Fruit fly (Drosophila melanogaster): ENCODE measurements around the gene mio.

mio gene

DNA sequence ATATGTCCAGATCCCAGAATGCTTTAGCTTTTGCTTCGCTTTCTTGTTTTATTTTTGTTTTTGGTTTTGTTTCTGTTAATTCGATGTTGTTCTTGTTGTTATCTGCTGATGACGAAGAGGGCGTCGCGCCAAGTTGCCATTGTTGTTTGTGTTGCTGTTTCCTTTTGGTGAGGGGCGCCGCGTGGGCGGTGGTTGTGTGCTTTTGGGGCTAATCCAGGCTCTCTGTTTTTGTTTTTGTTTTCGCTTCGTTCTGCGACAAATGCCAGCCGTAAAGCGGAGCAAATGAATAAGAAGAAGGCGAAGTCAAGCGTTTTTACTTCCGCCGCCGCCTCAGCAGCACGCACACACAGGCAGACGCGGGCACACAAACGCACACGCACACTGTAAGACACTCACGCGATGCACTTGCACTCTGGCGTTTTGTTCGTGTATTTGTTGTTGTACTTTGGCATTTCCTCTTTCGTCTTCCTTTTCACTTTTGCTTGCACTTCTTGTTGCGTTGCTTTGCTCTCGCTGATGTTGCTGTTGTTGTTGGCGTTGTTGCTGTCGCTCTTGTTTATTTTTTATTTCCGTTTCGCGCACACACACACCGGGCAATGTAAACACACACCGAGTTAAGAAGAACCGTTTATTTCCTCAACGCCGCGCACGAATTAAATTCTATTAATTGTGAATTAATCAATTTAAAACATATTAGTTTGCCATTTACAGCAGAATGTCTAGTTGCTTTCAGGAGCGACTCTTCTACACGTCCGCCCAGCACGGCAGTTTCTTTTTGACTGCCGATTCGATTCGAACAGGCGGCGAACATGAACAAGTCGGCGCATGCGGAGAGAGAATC, 38.9 kb upstream of the mio start, which contains the start of gene aop:
TSS of gene aop (minus strand) at position 786 of the 841 bp plus-strand sequence.
- TF ChIP-seq Snoo (tag; optimal IDR thresholded peaks at IDR 0.05) (peak; percentile 30), Pif1A (GFP tag; optimal IDR thresholded peaks at IDR 0.05) (peak; percentile 38), CG13204 (GFP tag; optimal IDR thresholded peaks at IDR 0.05) (peak; percentile 57), CG8159 (tag; optimal IDR thresholded peaks at IDR 0.05) (peak; percentile 24), Pif1B (GFP tag; optimal IDR thresholded peaks at IDR 0.05) (peak; percentile 44), CG34367 (tag; optimal IDR thresholded peaks at IDR 0.05) (peak; percentile 42), CG12605 (GFP tag; IDR thresholded peaks at IDR 0.05) (no peak), CG10348 (GFP tag; IDR thresholded peaks at IDR 0.05) (no peak), CG4496 (GFP tag; IDR thresholded peaks at IDR 0.05) (0 out of 3 replicates have a peak, but pooled peaks have one; percentile 23), CG9948 (tag; optimal IDR thresholded peaks at IDR 0.05) (peak; percentile 5), CG14655 (GFP tag; optimal IDR thresholded peaks at IDR 0.05) (peak; percentile 30), EcR (GFP tag; optimal IDR thresholded peaks at IDR 0.05) (peak; percentile 77), rn (GFP tag; IDR thresholded peaks at IDR 0.05) (0 out of 2 replicates have a peak, but pooled peaks have one; percentile 36), CG8301 (tag; optimal IDR thresholded peaks at IDR 0.05) (peak; percentile 10), gl (tag; optimal IDR thresholded peaks at IDR 0.05) (peak; percentile 22), fd96Ca (GFP tag; IDR thresholded peaks at IDR 0.05) (no peak; the same call in 2 of the 3 replicates)

DNA sequence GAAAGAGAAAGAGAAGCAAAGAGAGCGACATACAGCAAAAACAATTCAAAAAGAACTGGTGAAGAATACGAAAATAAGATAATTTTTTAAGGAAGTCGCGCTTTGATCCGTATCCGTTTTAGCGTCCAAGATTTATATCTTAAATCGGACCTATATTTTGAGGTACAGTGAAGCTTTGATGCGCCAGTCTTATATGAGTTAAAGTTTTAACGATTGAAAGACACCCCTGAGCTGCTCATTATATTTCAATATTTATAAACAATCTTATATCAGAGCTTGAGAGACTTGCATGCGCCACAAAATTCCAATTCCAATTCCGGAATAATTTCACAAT, 38.3 kb upstream of the mio start:
- TF ChIP-seq CG12605 (GFP tag; IDR thresholded peaks at IDR 0.05) = 0 out of 2 replicates have a peak, but pooled peaks have one; percentile 23
- no peak for TF ChIP-seq CG34367 (tag; optimal IDR thresholded peaks at IDR 0.05)
- no peak for TF ChIP-seq D1 (tag; optimal IDR thresholded peaks at IDR 0.05)
- peak; percentile 19 for TF ChIP-seq Ets98B (GFP tag; IDR thresholded peaks at IDR 0.05)
- no peak for TF ChIP-seq EcR (GFP tag; optimal IDR thresholded peaks at IDR 0.05)
- TF ChIP-seq CG14655 (GFP tag; optimal IDR thresholded peaks at IDR 0.05) = no peak
- peak; percentile 49 for TF ChIP-seq CG4496 (GFP tag; IDR thresholded peaks at IDR 0.05)
- no peak for TF ChIP-seq CG8159 (tag; optimal IDR thresholded peaks at IDR 0.05)
- no peak for TF ChIP-seq CG15710 (tag; optimal IDR thresholded peaks at IDR 0.05)
- TF ChIP-seq CG13204 (GFP tag; optimal IDR thresholded peaks at IDR 0.05) = no peak

DNA sequence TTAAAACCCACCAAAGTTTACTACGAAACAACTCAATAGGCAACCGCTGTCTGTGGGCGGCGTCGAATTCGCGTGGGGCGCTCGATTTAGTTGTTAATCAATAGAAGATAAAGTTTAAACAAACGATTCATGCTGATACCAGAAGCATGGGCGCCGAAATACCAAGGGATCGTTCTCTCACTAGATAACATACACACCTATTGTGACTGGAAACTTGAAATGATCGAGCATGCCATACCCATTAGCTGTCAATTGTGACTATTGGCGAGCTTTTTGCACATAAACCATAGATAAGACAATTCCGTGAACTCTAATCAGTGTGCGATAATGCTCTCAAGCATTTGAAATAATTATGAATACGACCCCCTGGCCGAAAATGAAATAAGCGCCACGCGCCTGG, 37.7 kb upstream of the mio start:
- TF ChIP-seq fd96Ca (GFP tag; IDR thresholded peaks at IDR 0.05) (0 out of 3 replicates have a peak, but pooled peaks have one; percentile 5), CG8301 (tag; optimal IDR thresholded peaks at IDR 0.05) (no peak), EcR (GFP tag; optimal IDR thresholded peaks at IDR 0.05) (no peak)

DNA sequence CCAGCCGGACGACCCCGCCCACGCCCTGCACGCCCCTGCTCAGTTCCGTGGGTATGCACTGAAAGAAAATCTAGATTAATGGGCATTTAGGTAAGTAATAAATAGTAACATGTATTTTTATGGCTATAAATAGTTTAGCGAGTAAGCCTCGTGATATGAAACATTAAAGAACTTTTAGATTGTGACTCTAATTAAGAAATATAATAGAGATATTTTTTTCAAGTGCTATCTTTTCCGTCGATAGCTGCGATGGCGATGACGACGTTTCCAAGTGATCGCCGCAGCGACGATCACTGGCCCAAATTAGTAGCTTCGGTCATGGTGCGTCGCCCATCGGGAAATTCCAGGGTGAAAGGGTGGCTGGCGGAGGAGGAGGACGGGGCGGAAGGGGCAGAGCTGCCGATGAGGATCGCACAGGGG, 37.0 kb upstream of the mio start:
- TF ChIP-seq D1 (tag; optimal IDR thresholded peaks at IDR 0.05) = peak; percentile 42
- TF ChIP-seq CG12605 (GFP tag; IDR thresholded peaks at IDR 0.05) = peak; percentile 89
- peak; percentile 89 for TF ChIP-seq CG17806 (tag; optimal IDR thresholded peaks at IDR 0.05)
- TF ChIP-seq CG14655 (GFP tag; optimal IDR thresholded peaks at IDR 0.05) = peak; percentile 90
- peak; percentile 69 for TF ChIP-seq CG13204 (GFP tag; optimal IDR thresholded peaks at IDR 0.05)
- TF ChIP-seq CG10348 (GFP tag; IDR thresholded peaks at IDR 0.05) = peak; percentile 50; the same call in 1 of the 2 replicates
- peak; percentile 73 for TF ChIP-seq Snoo (tag; optimal IDR thresholded peaks at IDR 0.05)
- peak; percentile 90 for TF ChIP-seq CG32121 (GFP tag; IDR thresholded peaks at IDR 0.05)
- TF ChIP-seq Ets98B (GFP tag; IDR thresholded peaks at IDR 0.05) = peak; percentile 91
- TF ChIP-seq gl (tag; optimal IDR thresholded peaks at IDR 0.05) = peak; percentile 67
- TF ChIP-seq CG8301 (tag; optimal IDR thresholded peaks at IDR 0.05) = peak; percentile 89
- TF ChIP-seq Pif1A (GFP tag; optimal IDR thresholded peaks at IDR 0.05) = peak; percentile 88
- peak; percentile 89 for TF ChIP-seq CG8159 (tag; optimal IDR thresholded peaks at IDR 0.05)
- peak; percentile 82; the same call in 2 of the 3 replicates for TF ChIP-seq fd96Ca (GFP tag; IDR thresholded peaks at IDR 0.05)
- peak; percentile 61 for TF ChIP-seq EcR (GFP tag; optimal IDR thresholded peaks at IDR 0.05)
- TF ChIP-seq CG4496 (GFP tag; IDR thresholded peaks at IDR 0.05) = peak; percentile 90
- TF ChIP-seq Pif1B (GFP tag; optimal IDR thresholded peaks at IDR 0.05) = peak; percentile 78
- TF ChIP-seq CG15710 (tag; optimal IDR thresholded peaks at IDR 0.05) = peak; percentile 85
- peak; percentile 80 for TF ChIP-seq CG34367 (tag; optimal IDR thresholded peaks at IDR 0.05)
- TF ChIP-seq rn (GFP tag; IDR thresholded peaks at IDR 0.05) = peak; percentile 78
- peak; percentile 89 for TF ChIP-seq CG9948 (tag; optimal IDR thresholded peaks at IDR 0.05)

DNA sequence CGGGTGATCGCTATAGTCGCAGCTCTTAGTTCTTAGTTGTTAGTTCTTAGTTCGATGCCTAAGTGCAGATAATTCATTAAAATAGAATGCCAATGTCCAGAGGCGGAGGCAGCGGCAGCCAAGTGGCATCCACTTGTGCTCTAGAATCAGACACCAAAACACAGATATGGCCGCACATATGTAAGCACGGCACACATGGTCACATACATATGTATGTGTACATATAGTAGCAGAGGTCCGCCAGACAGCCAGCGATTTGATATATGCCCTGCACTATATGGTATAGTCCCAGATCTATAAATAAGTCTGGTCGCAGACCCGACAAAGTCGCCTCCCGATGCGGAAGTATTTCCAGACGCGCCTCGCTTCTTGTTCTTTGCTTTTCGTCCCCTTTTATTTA, 36.4 kb upstream of the mio start:
- TF ChIP-seq CG10348 (GFP tag; IDR thresholded peaks at IDR 0.05) = no peak
- no peak for TF ChIP-seq fd96Ca (GFP tag; IDR thresholded peaks at IDR 0.05)
- TF ChIP-seq EcR (GFP tag; optimal IDR thresholded peaks at IDR 0.05) = no peak
- TF ChIP-seq CG32121 (GFP tag; IDR thresholded peaks at IDR 0.05) = peak; percentile 15; the same call in 1 of the 2 replicates
- TF ChIP-seq CG8301 (tag; optimal IDR thresholded peaks at IDR 0.05) = no peak

DNA sequence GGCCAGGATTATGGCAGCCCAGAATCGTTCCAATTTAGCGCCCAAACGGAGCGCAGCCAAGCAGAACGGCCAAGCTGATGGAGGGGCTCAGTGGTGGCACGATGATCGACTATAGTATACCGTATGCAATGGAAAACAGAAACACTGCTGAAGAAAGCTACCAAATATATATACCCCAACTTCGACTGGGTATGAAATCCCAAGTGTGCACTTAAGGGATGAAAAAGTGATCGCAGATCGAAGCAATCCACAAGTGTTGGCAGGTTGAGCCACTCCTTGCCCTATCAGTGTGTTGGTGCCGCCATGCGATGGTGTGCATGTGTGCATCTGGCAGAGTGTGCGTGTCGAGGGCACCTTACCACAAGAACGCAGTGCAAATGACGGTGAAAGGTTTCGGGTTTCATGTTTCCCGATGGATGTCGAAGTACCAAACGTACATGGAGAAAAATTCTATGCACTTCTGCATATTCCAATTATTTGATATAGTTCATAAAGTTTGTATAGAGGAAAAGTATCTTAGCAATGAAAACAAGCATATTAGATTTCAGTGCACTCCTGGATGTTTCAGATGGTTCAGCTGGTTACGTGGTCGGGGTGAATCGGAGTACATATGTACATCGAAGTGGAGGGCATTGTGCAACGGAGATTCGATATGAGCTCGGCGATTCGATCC, 35.0 kb upstream of the mio start:
- TF ChIP-seq gl (tag; optimal IDR thresholded peaks at IDR 0.05) (no peak), CG13204 (GFP tag; optimal IDR thresholded peaks at IDR 0.05) (no peak), D1 (tag; optimal IDR thresholded peaks at IDR 0.05) (no peak), CG14655 (GFP tag; optimal IDR thresholded peaks at IDR 0.05) (no peak), Snoo (tag; optimal IDR thresholded peaks at IDR 0.05) (no peak), fd96Ca (GFP tag; IDR thresholded peaks at IDR 0.05) (no peak), Pif1B (GFP tag; optimal IDR thresholded peaks at IDR 0.05) (no peak), CG8301 (tag; optimal IDR thresholded peaks at IDR 0.05) (no peak), rn (GFP tag; IDR thresholded peaks at IDR 0.05) (no peak), Pif1A (GFP tag; optimal IDR thresholded peaks at IDR 0.05) (no peak), CG4496 (GFP tag; IDR thresholded peaks at IDR 0.05) (no peak), CG12605 (GFP tag; IDR thresholded peaks at IDR 0.05) (no peak), CG8159 (tag; optimal IDR thresholded peaks at IDR 0.05) (no peak)
